Fruit fly (Drosophila melanogaster): ENCODE results near the gene rdx.
A peak's percentile ranks its signal among the peaks of the same experiment; 100 is the strongest.

Gene rdx

DNA sequence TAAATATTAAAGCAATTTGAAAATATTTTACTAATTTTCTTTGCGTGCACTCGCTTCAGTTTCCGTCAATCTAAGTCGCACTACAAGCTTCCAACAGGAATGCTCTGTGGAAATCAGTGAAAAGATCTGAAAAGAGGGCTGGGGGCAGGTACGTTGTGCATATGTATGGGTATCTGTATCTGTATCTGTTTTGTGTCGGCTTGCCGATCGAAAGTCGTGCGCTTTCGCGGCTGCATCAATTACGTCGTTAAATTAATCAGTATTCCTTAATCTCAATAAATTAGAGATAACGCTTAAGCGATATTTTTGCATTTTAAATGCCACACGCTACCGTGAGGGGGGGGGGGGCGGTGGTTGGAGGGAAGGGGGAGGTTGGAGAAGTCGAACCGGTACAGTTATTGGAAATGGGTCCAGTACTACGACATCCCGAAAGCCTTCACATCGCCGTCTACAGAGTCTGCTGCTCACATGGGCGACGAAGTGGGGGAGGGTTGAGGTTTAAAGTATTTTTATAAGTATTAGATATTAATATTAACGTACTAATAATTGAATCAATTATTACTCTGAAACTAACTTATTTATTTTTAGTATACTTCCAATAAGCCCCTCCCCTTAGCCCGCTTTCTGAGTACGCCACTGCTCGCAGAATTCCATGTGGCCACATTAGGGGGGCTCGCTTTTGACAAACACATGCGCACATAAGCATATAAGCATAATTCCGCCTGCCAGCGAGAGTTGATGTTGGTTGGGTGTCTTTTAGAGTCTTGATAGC, 21.4 kb upstream of the rdx start (continued):
- TF ChIP-seq Awh (GFP tag; IDR thresholded peaks at IDR 0.05) (peak; percentile 97), Adf1 (GFP tag; IDR thresholded peaks at IDR 0.05) (peak; percentile 89), wor (GFP tag; IDR thresholded peaks at IDR 0.05) (peak; percentile 95), CG8281 (tag; optimal IDR thresholded peaks at IDR 0.05) (peak; percentile 88), Drgx (GFP tag; IDR thresholded peaks at IDR 0.05) (peak; percentile 97), ranshi (GFP tag; IDR thresholded peaks at IDR 0.05) (peak; percentile 98), CG3281 (GFP tag; optimal IDR thresholded peaks at IDR 0.05) (peak; percentile 98), gfzf (GFP tag; optimal IDR thresholded peaks at IDR 0.05) (no peak), CG13296 (GFP tag; optimal IDR thresholded peaks at IDR 0.05) (peak; percentile 96), CG7556 (GFP tag; optimal IDR thresholded peaks at IDR 0.05) (peak; percentile 95), HLH3B (GFP tag; IDR thresholded peaks at IDR 0.05) (peak; percentile 98), CkIIα-i1 (GFP tag; IDR thresholded peaks at IDR 0.05) (peak; percentile 89), CG15696 (tag; optimal IDR thresholded peaks at IDR 0.05) (peak; percentile 76), CG11696 (GFP tag; IDR thresholded peaks at IDR 0.05) (peak; percentile 90), vfl (GFP tag; optimal IDR thresholded peaks at IDR 0.05) (peak; percentile 87), CG6765 (GFP tag; optimal IDR thresholded peaks at IDR 0.05) (peak; percentile 95), Atf6 (GFP tag; IDR thresholded peaks at IDR 0.05) (peak; percentile 99), Sry-β (GFP tag; optimal IDR thresholded peaks at IDR 0.05) (peak; percentile 35), nerfin-2 (GFP tag; IDR thresholded peaks at IDR 0.05; ENCODE audit: partially characterized antibody) (no peak), gro (GFP tag; optimal IDR thresholded peaks at IDR 0.05) (peak; percentile 90), D19A (tag; optimal IDR thresholded peaks at IDR 0.05) (peak; percentile 91), E2f1 (GFP tag; IDR thresholded peaks at IDR 0.05) (peak; percentile 97), dmrt11E (tag; optimal IDR thresholded peaks at IDR 0.05) (peak; percentile 57), fd102C (GFP tag; optimal IDR thresholded peaks at IDR 0.05) (no peak), Nf-YA (GFP tag; IDR thresholded peaks at IDR 0.05) (peak; percentile 93), Neu2 (GFP tag; optimal IDR thresholded peaks at IDR 0.05; ENCODE audit: borderline replicate concordance) (no peak), CG1792 (GFP tag; optimal IDR thresholded peaks at IDR 0.05) (peak; percentile 75), kay (GFP tag; optimal IDR thresholded peaks at IDR 0.05) (peak; percentile 91), sqz (GFP tag; optimal IDR thresholded peaks at IDR 0.05) (peak; percentile 87), CG18619 (GFP tag; optimal IDR thresholded peaks at IDR 0.05) (peak; percentile 97), Tbp (GFP tag; optimal IDR thresholded peaks at IDR 0.05) (no peak), disco-r (GFP tag; optimal IDR thresholded peaks at IDR 0.05) (no peak), chinmo (GFP tag; IDR thresholded peaks at IDR 0.05; ENCODE audit: partially characterized antibody) (0 out of 4 replicates have a peak, but pooled peaks have one; percentile 7), hth (optimal IDR thresholded peaks at IDR 0.05) (no peak), Hmx (GFP tag; optimal IDR thresholded peaks at IDR 0.05) (peak; percentile 61), CG12219 (GFP tag; optimal IDR thresholded peaks at IDR 0.05) (peak; percentile 93), CG31441 (GFP tag; IDR thresholded peaks at IDR 0.05) (peak; percentile 97), gsb (GFP tag; IDR thresholded peaks at IDR 0.05) (peak; percentile 97), sna (GFP tag; IDR thresholded peaks at IDR 0.05; ENCODE audit: partially characterized antibody) (no peak), zen (tag; optimal IDR thresholded peaks at IDR 0.05) (peak; percentile 89), Atf-2 (GFP tag; optimal IDR thresholded peaks at IDR 0.05) (peak; percentile 58), CG6689 (GFP tag; IDR thresholded peaks at IDR 0.05) (peak; percentile 97), CG5180 (GFP tag; optimal IDR thresholded peaks at IDR 0.05) (peak; percentile 89), Elba2 (GFP tag; optimal IDR thresholded peaks at IDR 0.05) (no peak), ap (GFP tag; IDR thresholded peaks at IDR 0.05) (peak; percentile 97), nom (GFP tag; optimal IDR thresholded peaks at IDR 0.05) (peak; percentile 81), dmrt99B (tag; optimal IDR thresholded peaks at IDR 0.05) (peak; percentile 98), Kr (GFP tag; optimal IDR thresholded peaks at IDR 0.05) (no peak), CG34224 (GFP tag; IDR thresholded peaks at IDR 0.05; ENCODE audit: partially characterized antibody) (no peak)

All from whole organism, embryonic.